Worm (Caenorhabditis elegans) whole organism, early embryonic: Measurements from ENCODE around the gene F41B4.2.

ENCODE experiments used
- F13C5.2 ChIP-seq: sonication (generic microtip); optimal IDR thresholded peaks from 2 replicates; lab custom pipeline; 2017; ENCODE audit warnings: mild to moderate bottlenecking, missing genetic modification characterization, inconsistent platforms, missing compliant biosample characterization
- aly-1 ChIP-seq: sonication (generic microtip); optimal IDR thresholded peaks from 2 replicates; lab custom pipeline; 2016; ENCODE audit warnings: missing genetic modification characterization, missing compliant biosample characterization
- ama-1 ChIP-seq: fragments of 150-350 bp; optimal IDR thresholded peaks from 2 replicates; lab custom pipeline; 2014
- flt-1 ChIP-seq: fragments of 200-800 bp; sonication (Bioruptor generic); IDR thresholded peaks from 2 replicates; pipeline ENCODE4 v1.3.6; 2022; ENCODE audit warnings: missing genetic modification characterization, missing compliant biosample characterization
- hmbx-1 ChIP-seq: sonication (generic microtip); optimal IDR thresholded peaks from 2 replicates; lab custom pipeline; 2016; ENCODE audit warnings: mild to moderate bottlenecking, missing genetic modification characterization, missing compliant biosample characterization
- tbx-11 ChIP-seq: fragments of 200-800 bp; sonication (Bioruptor generic); IDR thresholded peaks from 2 replicates; pipeline ENCODE4 v1.3.6; 2022; ENCODE audit warnings: missing genetic modification characterization, missing compliant biosample characterization

DNA sequence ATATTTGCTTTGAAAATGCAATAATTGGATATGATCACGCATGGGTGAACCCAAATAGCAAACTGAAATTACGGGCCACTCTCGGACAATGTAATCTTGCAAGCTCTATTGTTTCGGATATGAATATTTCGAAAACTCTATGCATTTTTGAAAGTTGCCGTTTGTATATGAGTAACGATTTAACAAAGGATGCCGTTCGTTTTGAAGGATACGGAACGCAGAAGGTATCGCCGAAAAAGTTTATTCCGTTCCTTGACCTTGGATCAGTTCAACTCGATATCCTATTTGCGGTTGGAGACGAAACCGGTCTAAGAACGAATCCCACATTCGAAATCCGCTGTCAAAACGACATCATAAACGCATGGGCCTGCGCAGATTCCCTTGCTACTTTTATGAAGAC lies 22.0 kb downstream of the F41B4.2 start:
- TF ChIP-seq ama-1 (no peak), flt-1 (no peak), F13C5.2 (tag; lab: Kevin White, UChicago) (no peak), hmbx-1 (tag; lab: Kevin White, UChicago) (no peak), aly-1 (tag; lab: Kevin White, UChicago) (no peak), tbx-11 (GFP tag; lab: Robert Waterston, UW) (no peak)
